Fruit fly (Drosophila melanogaster) whole organism, wandering third instar larva: ENCODE measurements around the gene Iyd.

Source experiments
- Abd-B ChIP-seq: fragments of >200 bp; optimal IDR thresholded peaks from 2 replicates; lab custom pipeline; 2017; ENCODE audit warnings: missing biosample characterization, missing genetic modification characterization
- CG32264 ChIP-seq: fragments of 200-800 bp; sonication (Bioruptor generic); optimal IDR thresholded peaks from 2 replicates; lab custom pipeline; 2016; ENCODE audit warnings: missing biosample characterization, missing genetic modification characterization
- CG9705 ChIP-seq: fragments of 200-800 bp; sonication (Bioruptor generic); optimal IDR thresholded peaks from 2 replicates; lab custom pipeline; 2018; ENCODE audit warnings: missing biosample characterization, mild to moderate bottlenecking, missing genetic modification characterization
- CrebA ChIP-seq: fragments of 200-800 bp; sonication (Bioruptor generic); optimal IDR thresholded peaks from 2 replicates; lab custom pipeline; 2016; ENCODE audit warnings: missing biosample characterization, mild to moderate bottlenecking, missing genetic modification characterization, borderline replicate concordance
- Dfd ChIP-seq: fragments of >200 bp; optimal IDR thresholded peaks from 2 replicates; lab custom pipeline; 2017; ENCODE audit warnings: missing biosample characterization, missing genetic modification characterization
- Dif ChIP-seq: fragments of 200-275, 200-300 bp; sonication (Bioruptor generic); optimal IDR thresholded peaks from 2 replicates; lab custom pipeline; 2018; ENCODE audit warnings: missing biosample characterization, missing genetic modification characterization; ENCODE audit not compliant: partially characterized antibody
- GATAd ChIP-seq: sonication (Bioruptor generic); optimal IDR thresholded peaks from 2 replicates; lab custom pipeline; 2016; ENCODE audit warnings: missing biosample characterization, missing genetic modification characterization
- HLH106 ChIP-seq: fragments of 200-800 bp; optimal IDR thresholded peaks from 3 replicates; lab custom pipeline; 2019; ENCODE audit warnings: missing biosample characterization, mild to moderate bottlenecking, missing genetic modification characterization, moderate library complexity
- Hnf4 ChIP-seq: fragments of 200-800 bp; sonication (Bioruptor generic); optimal IDR thresholded peaks from 2 replicates; lab custom pipeline; 2016; ENCODE audit warnings: missing biosample characterization, mild to moderate bottlenecking, missing genetic modification characterization
- Hr78 ChIP-seq: fragments of >200 bp; optimal IDR thresholded peaks from 2 replicates; lab custom pipeline; 2017; ENCODE audit warnings: missing biosample characterization, missing genetic modification characterization
- Hr83 ChIP-seq: fragments of 200-300 bp; sonication (Bioruptor generic); optimal IDR thresholded peaks from 2 replicates; lab custom pipeline; 2016; ENCODE audit warnings: missing biosample characterization, mild to moderate bottlenecking, missing genetic modification characterization, moderate library complexity; ENCODE audit not compliant: poor library complexity, severe bottlenecking
- Jra ChIP-seq: sonication (Bioruptor generic); optimal IDR thresholded peaks from 2 replicates; lab custom pipeline; 2016; ENCODE audit warnings: missing biosample characterization, missing genetic modification characterization
- Mio ChIP-seq: sonication (Bioruptor generic); optimal IDR thresholded peaks from 2 replicates; lab custom pipeline; 2016; ENCODE audit warnings: missing biosample characterization, missing genetic modification characterization
- Myc ChIP-seq: fragments of >200 bp; optimal IDR thresholded peaks from 2 replicates; lab custom pipeline; 2017
- N ChIP-seq: fragments of >200 bp; optimal IDR thresholded peaks from 2 replicates; lab custom pipeline; 2018; ENCODE audit warnings: missing biosample characterization, missing external identifiers, missing genetic modification characterization
- OdsH ChIP-seq: fragments of 200-800 bp; sonication (Bioruptor generic); optimal IDR thresholded peaks from 2 replicates; lab custom pipeline; 2016; ENCODE audit warnings: missing biosample characterization, mild to moderate bottlenecking, missing genetic modification characterization
- Rel ChIP-seq, 2 experiments: fragments of 200-800 bp; sonication (Bioruptor generic) in 1 of 2; optimal IDR thresholded peaks; 2 replicates in 1 of 2; 3 replicates in 1 of 2; lab custom pipeline; 2016 to 2019; ENCODE audit warnings: mild to moderate bottlenecking in 2 of 2, missing biosample characterization in 2 of 2, missing genetic modification characterization in 2 of 2, moderate library complexity in 1 of 2
- Sp1 ChIP-seq: fragments of 200-800 bp; sonication (Bioruptor generic); optimal IDR thresholded peaks from 3 replicates; lab custom pipeline; 2019; ENCODE audit warnings: missing biosample characterization, mild to moderate bottlenecking, missing genetic modification characterization, moderate library complexity
- Vsx2 ChIP-seq: fragments of 200-300, 225-300 bp; sonication (Bioruptor generic); optimal IDR thresholded peaks from 2 replicates; lab custom pipeline; 2018; ENCODE audit warnings: missing biosample characterization, missing genetic modification characterization; ENCODE audit not compliant: partially characterized antibody
- br ChIP-seq: fragments of 200-800 bp; sonication (Bioruptor generic); optimal IDR thresholded peaks from 2 replicates; lab custom pipeline; 2016; ENCODE audit warnings: missing biosample characterization, missing genetic modification characterization
- brk ChIP-seq: fragments of 200-800 bp; sonication (Bioruptor generic); optimal IDR thresholded peaks from 2 replicates; lab custom pipeline; 2016; ENCODE audit warnings: missing biosample characterization, mild to moderate bottlenecking, missing genetic modification characterization
- dl ChIP-seq, 2 experiments: fragments of 175-275, 200-275 bp in 1 of 2; fragments of 200-275 bp in 1 of 2; sonication (Bioruptor generic); optimal IDR thresholded peaks; lab custom pipeline; 2018; ENCODE audit warnings: mild to moderate bottlenecking in 2 of 2, missing biosample characterization in 2 of 2, missing genetic modification characterization in 2 of 2, moderate library complexity in 2 of 2; ENCODE audit not compliant: partially characterized antibody in 2 of 2, insufficient read depth in 1 of 2
- dmrt93B ChIP-seq: fragments of 200-800 bp; sonication (Bioruptor generic); optimal IDR thresholded peaks from 2 replicates; lab custom pipeline; 2018; ENCODE audit warnings: missing biosample characterization, mild to moderate bottlenecking, missing genetic modification characterization
- dsf ChIP-seq: sonication (Bioruptor generic); optimal IDR thresholded peaks from 2 replicates; lab custom pipeline; 2016; ENCODE audit warnings: missing biosample characterization, missing genetic modification characterization, borderline replicate concordance
- ey ChIP-seq: fragments of 200-800 bp; sonication (Bioruptor generic); optimal IDR thresholded peaks from 2 replicates; lab custom pipeline; 2016; ENCODE audit warnings: missing biosample characterization, missing genetic modification characterization
- foxo ChIP-seq, 2 experiments: fragments of 200-800 bp; sonication (Bioruptor generic); optimal IDR thresholded peaks; 2 replicates in 1 of 2; 3 replicates in 1 of 2; lab custom pipeline; 2016 to 2017; ENCODE audit warnings: missing biosample characterization in 2 of 2, missing genetic modification characterization in 2 of 2
- fru ChIP-seq: fragments of 200-800 bp; sonication (Bioruptor generic); optimal IDR thresholded peaks from 3 replicates; lab custom pipeline; 2016; ENCODE audit warnings: missing biosample characterization, mild to moderate bottlenecking, missing genetic modification characterization
- h ChIP-seq: fragments of 200-800 bp; sonication (Bioruptor generic); optimal IDR thresholded peaks from 3 replicates; lab custom pipeline; 2016; ENCODE audit warnings: missing biosample characterization, mild to moderate bottlenecking, missing genetic modification characterization
- jim ChIP-seq: fragments of 175-275, 200-325 bp; sonication (Bioruptor generic); optimal IDR thresholded peaks from 2 replicates; lab custom pipeline; 2016; ENCODE audit warnings: missing biosample characterization, mild to moderate bottlenecking, missing genetic modification characterization
- lola ChIP-seq: fragments of >200 bp; optimal IDR thresholded peaks from 2 replicates; lab custom pipeline; 2017; ENCODE audit warnings: missing biosample characterization, missing genetic modification characterization
- pan ChIP-seq: fragments of >200 bp; optimal IDR thresholded peaks from 2 replicates; lab custom pipeline; 2017
- psq ChIP-seq: fragments of 200-800 bp; sonication (Bioruptor generic); optimal IDR thresholded peaks from 3 replicates; lab custom pipeline; 2017; ENCODE audit warnings: missing biosample characterization, mild to moderate bottlenecking, missing genetic modification characterization, moderate library complexity
- rgr ChIP-seq: fragments of 200-800 bp; sonication (Bioruptor generic); optimal IDR thresholded peaks from 3 replicates; lab custom pipeline; 2016; ENCODE audit warnings: missing biosample characterization, mild to moderate bottlenecking, missing genetic modification characterization
- sage ChIP-seq: fragments of 200-800 bp; sonication (Bioruptor generic); optimal IDR thresholded peaks from 2 replicates; lab custom pipeline; 2016; ENCODE audit warnings: missing biosample characterization, mild to moderate bottlenecking, missing genetic modification characterization
- sv ChIP-seq: fragments of 200-800 bp; sonication (Bioruptor generic); optimal IDR thresholded peaks from 3 replicates; lab custom pipeline; 2016; ENCODE audit warnings: missing biosample characterization, missing genetic modification characterization
- tai ChIP-seq: sonication (Bioruptor generic); optimal IDR thresholded peaks from 2 replicates; lab custom pipeline; 2016; ENCODE audit warnings: missing biosample characterization, missing genetic modification characterization
- usp ChIP-seq: fragments of >200 bp; optimal IDR thresholded peaks from 2 replicates; lab custom pipeline; 2017; ENCODE audit warnings: missing biosample characterization, missing genetic modification characterization
- woc ChIP-seq: sonication (Bioruptor generic); optimal IDR thresholded peaks from 2 replicates; lab custom pipeline; 2016; ENCODE audit warnings: missing biosample characterization, mild to moderate bottlenecking, missing genetic modification characterization

Iyd gene

dm6 chr3L:11123088-11123487 is 27.0 kb upstream of the Iyd start, which contains the start of the genes Ufd1 and NaPi-III:
Gene Ufd1 (minus strand): TSS chr3L:11123216.
Gene NaPi-III (plus strand): TSS chr3L:11123348.
- no peak for TF ChIP-seq Rel (GFP tag; optimal IDR thresholded peaks at IDR 0.05; lab: Kevin White, UChicago)
- TF ChIP-seq Rel (tag; optimal IDR thresholded peaks at IDR 0.05; lab: Kevin White, UChicago) = peak; percentile 59
- peak; percentile 74 for TF ChIP-seq Myc
- TF ChIP-seq sv (GFP tag; lab: Kevin White, UChicago) = no peak
- no peak for TF ChIP-seq fru
- TF ChIP-seq dsf = no peak
- TF ChIP-seq Abd-B (GFP tag; lab: Kevin White, UChicago) = no peak
- TF ChIP-seq pan (lab: Kevin White, UChicago) = no peak
- peak; percentile 62 for TF ChIP-seq Hr83 (GFP tag; lab: Kevin White, UChicago)
- TF ChIP-seq sage (GFP tag; lab: Kevin White, UChicago) = no peak
- peak; percentile 36 for TF ChIP-seq Sp1 (GFP tag; lab: Kevin White, UChicago)
- TF ChIP-seq GATAd (GFP tag; lab: Kevin White, UChicago) = no peak
- TF ChIP-seq brk (GFP tag; lab: Kevin White, UChicago) = no peak
- no peak for TF ChIP-seq CrebA (GFP tag; lab: Kevin White, UChicago)
- TF ChIP-seq HLH106 (tag; lab: Kevin White, UChicago) = peak; percentile 21
- TF ChIP-seq CG32264 (GFP tag; lab: Kevin White, UChicago) = no peak
- TF ChIP-seq rgr = peak; percentile 29
- TF ChIP-seq Dif = no peak
- TF ChIP-seq h = peak; percentile 43
- TF ChIP-seq Hr78 (GFP tag; lab: Kevin White, UChicago) = no peak
- peak; percentile 51 for TF ChIP-seq Jra (GFP tag; lab: Kevin White, UChicago)
- TF ChIP-seq OdsH (GFP tag; lab: Kevin White, UChicago) = no peak
- peak in 1 of 2 experiments; percentile 30 for TF ChIP-seq foxo (GFP tag; optimal IDR thresholded peaks at IDR 0.05; lab: Kevin White, UChicago)
- TF ChIP-seq jim (GFP tag; lab: Kevin White, UChicago) = peak; percentile 81
- TF ChIP-seq woc = no peak

dm6 chr3L:11120419-11120958 is 24.4 kb upstream of the Iyd start, which contains the start of the genes FoxK and mRpL2:
Gene FoxK (minus strand): TSS chr3L:11120783.
Gene mRpL2 (plus strand): TSS chr3L:11120847.
- peak; percentile 55 for TF ChIP-seq psq (GFP tag; lab: Kevin White, UChicago)
- TF ChIP-seq Sp1 (GFP tag; lab: Kevin White, UChicago) = peak; percentile 81
- peak; percentile 41 for TF ChIP-seq dsf
- no peak for TF ChIP-seq CrebA (GFP tag; lab: Kevin White, UChicago)
- no peak for TF ChIP-seq sv (GFP tag; lab: Kevin White, UChicago)
- no peak for TF ChIP-seq jim (GFP tag; lab: Kevin White, UChicago)
- TF ChIP-seq OdsH (GFP tag; lab: Kevin White, UChicago) = no peak
- no peak for TF ChIP-seq GATAd (GFP tag; lab: Kevin White, UChicago)
- TF ChIP-seq CG32264 (GFP tag; lab: Kevin White, UChicago) = peak; percentile 12
- no peak for TF ChIP-seq pan (lab: Kevin White, UChicago)
- TF ChIP-seq Dfd (GFP tag; lab: Kevin White, UChicago) = no peak
- no peak for TF ChIP-seq Vsx2 (GFP tag; lab: Kevin White, UChicago)
- no peak for TF ChIP-seq dmrt93B (GFP tag; lab: Kevin White, UChicago)
- no peak for TF ChIP-seq ey (GFP tag; lab: Kevin White, UChicago)
- peak; percentile 24 for TF ChIP-seq fru
- TF ChIP-seq br (GFP tag; lab: Kevin White, UChicago) = no peak
- peak; percentile 9 for TF ChIP-seq CG9705 (GFP tag; lab: Kevin White, UChicago)
- no peak for TF ChIP-seq N (GFP tag; lab: Kevin White, UChicago)
- peak; percentile 25 to 56 for TF ChIP-seq foxo (GFP tag; optimal IDR thresholded peaks at IDR 0.05; lab: Kevin White, UChicago)
- TF ChIP-seq HLH106 (tag; lab: Kevin White, UChicago) = peak; percentile 25
- peak; percentile 14 for TF ChIP-seq Jra (GFP tag; lab: Kevin White, UChicago)
- TF ChIP-seq Hnf4 (GFP tag; lab: Kevin White, UChicago) = peak; percentile 46
- no peak for TF ChIP-seq lola (GFP tag; lab: Kevin White, UChicago)
- TF ChIP-seq sage (GFP tag; lab: Kevin White, UChicago) = peak; percentile 82
- no peak for TF ChIP-seq usp
- TF ChIP-seq Hr83 (GFP tag; lab: Kevin White, UChicago) = no peak
- TF ChIP-seq brk (GFP tag; lab: Kevin White, UChicago) = peak; percentile 37
- no peak for TF ChIP-seq dl (GFP tag; optimal IDR thresholded peaks at IDR 0.05; lab: Kevin White, UChicago; ENCODE audit: insufficient read depth in 1 of 2, partially characterized antibody in 2 of 2)
- TF ChIP-seq Hr78 (GFP tag; lab: Kevin White, UChicago) = no peak
- TF ChIP-seq Rel (GFP tag; optimal IDR thresholded peaks at IDR 0.05; lab: Kevin White, UChicago) = peak; percentile 87
- TF ChIP-seq Rel (tag; optimal IDR thresholded peaks at IDR 0.05; lab: Kevin White, UChicago) = peak; percentile 78
- no peak for TF ChIP-seq h
- peak; percentile 9 for TF ChIP-seq Myc
- peak; percentile 1 for TF ChIP-seq Dif
- no peak for TF ChIP-seq Mio (GFP tag; lab: Kevin White, UChicago)
- TF ChIP-seq rgr = peak; percentile 38
- no peak for TF ChIP-seq Abd-B (GFP tag; lab: Kevin White, UChicago)
- TF ChIP-seq tai (GFP tag; lab: Kevin White, UChicago) = no peak
- TF ChIP-seq woc = peak; percentile 27
